Worm (Caenorhabditis elegans) whole organism, L3 larva: Measurements from ENCODE around the gene C06E2.5.
A peak's percentile ranks its signal among the peaks of the same experiment; 100 is the strongest.

Experiments used
- R02D3.7 ChIP-seq: fragments of 150-350 bp; optimal IDR thresholded peaks from 2 replicates; lab custom pipeline; 2014; ENCODE audit warnings: missing biosample characterization, missing genetic modification characterization
- aly-2 ChIP-seq: fragments of 150-350 bp; optimal IDR thresholded peaks from 2 replicates; lab custom pipeline; 2014; ENCODE audit warnings: missing biosample characterization, missing genetic modification characterization
- ama-1 ChIP-seq: fragments of 150-350 bp; optimal IDR thresholded peaks from 2 replicates; lab custom pipeline; 2018
- ceh-16 ChIP-seq: sonication (generic microtip); optimal IDR thresholded peaks from 2 replicates; lab custom pipeline; 2017; ENCODE audit warnings: missing biosample characterization, missing genetic modification characterization
- ceh-28 ChIP-seq: fragments of 150-350 bp; optimal IDR thresholded peaks from 2 replicates; lab custom pipeline; 2014; ENCODE audit warnings: missing biosample characterization, missing genetic modification reagents, missing genetic modification characterization
- ceh-82 ChIP-seq: fragments of 150-350 bp; optimal IDR thresholded peaks from 2 replicates; lab custom pipeline; 2014; ENCODE audit warnings: missing biosample characterization, missing genetic modification characterization
- daf-12 ChIP-seq: fragments of 150-350 bp; optimal IDR thresholded peaks from 2 replicates; lab custom pipeline; 2014; ENCODE audit warnings: missing biosample characterization, missing genetic modification reagents, missing genetic modification characterization
- egl-27 ChIP-seq: sonication (generic microtip); optimal IDR thresholded peaks from 4 replicates; lab custom pipeline; 2017; ENCODE audit warnings: missing biosample characterization, missing genetic modification reagents, missing genetic modification characterization
- egl-5 ChIP-seq: fragments of 150-350 bp; optimal IDR thresholded peaks from 2 replicates; lab custom pipeline; 2017; ENCODE audit warnings: missing biosample characterization, missing genetic modification reagents, missing genetic modification characterization, inconsistent platforms
- elt-1 ChIP-seq: fragments of 150-350 bp; optimal IDR thresholded peaks from 2 replicates; lab custom pipeline; 2014; ENCODE audit warnings: missing biosample characterization, missing genetic modification characterization
- elt-2 ChIP-seq: sonication (generic microtip); optimal IDR thresholded peaks from 2 replicates; lab custom pipeline; 2016; ENCODE audit warnings: missing genetic modification reagents, mild to moderate bottlenecking, missing genetic modification characterization, missing compliant biosample characterization
- elt-3 ChIP-seq, 3 experiments: fragments of 150-350 bp in 1 of 3; sonication (generic microtip) in 2 of 3; optimal IDR thresholded peaks; 2 replicates in 2 of 3; 4 replicates in 1 of 3; lab custom pipeline; 2014 to 2017; ENCODE audit warnings: missing biosample characterization in 3 of 3, missing genetic modification characterization in 3 of 3
- eor-1 ChIP-seq, 2 experiments: fragments of 150-350 bp; optimal IDR thresholded peaks; 2 replicates each; lab custom pipeline; 2014 to 2018; ENCODE audit warnings: missing biosample characterization in 2 of 2, missing genetic modification characterization in 2 of 2
- fkh-2 ChIP-seq: fragments of 150-350 bp; optimal IDR thresholded peaks from 2 replicates; lab custom pipeline; 2014; ENCODE audit warnings: missing biosample characterization, missing genetic modification reagents, missing genetic modification characterization
- fos-1 ChIP-seq: fragments of 150-350 bp; optimal IDR thresholded peaks from 2 replicates; lab custom pipeline; 2014; ENCODE audit warnings: missing biosample characterization, missing genetic modification characterization
- hmg-11 ChIP-seq: sonication (generic microtip); optimal IDR thresholded peaks from 2 replicates; lab custom pipeline; 2016; ENCODE audit warnings: missing genetic modification characterization, missing compliant biosample characterization
- jun-1 ChIP-seq: fragments of 150-350 bp; optimal IDR thresholded peaks from 2 replicates; lab custom pipeline; 2014; ENCODE audit warnings: missing biosample characterization, missing genetic modification reagents, missing genetic modification characterization
- lin-15B ChIP-seq: fragments of 150-350 bp; optimal IDR thresholded peaks from 2 replicates; lab custom pipeline; 2014; ENCODE audit warnings: missing biosample characterization, missing genetic modification characterization
- lsy-12 ChIP-seq: sonication (generic microtip); optimal IDR thresholded peaks from 2 replicates; lab custom pipeline; 2016; ENCODE audit warnings: mild to moderate bottlenecking, missing genetic modification characterization, missing compliant biosample characterization
- mdl-1 ChIP-seq: fragments of 150-350 bp; optimal IDR thresholded peaks from 2 replicates; lab custom pipeline; 2014; ENCODE audit warnings: missing biosample characterization, missing genetic modification characterization
- nfya-1 ChIP-seq: sonication (generic microtip); optimal IDR thresholded peaks from 2 replicates; lab custom pipeline; 2017; ENCODE audit warnings: missing genetic modification characterization, mild to moderate bottlenecking, missing compliant biosample characterization, antibody characterized with exemption, moderate library complexity; ENCODE audit not compliant: insufficient read depth
- nhr-12 ChIP-seq: fragments of 150-350 bp; optimal IDR thresholded peaks from 2 replicates; lab custom pipeline; 2014; ENCODE audit warnings: missing biosample characterization, missing genetic modification characterization
- nhr-23 ChIP-seq: fragments of 150-350 bp; optimal IDR thresholded peaks from 2 replicates; lab custom pipeline; 2014; ENCODE audit warnings: missing biosample characterization, missing genetic modification reagents, missing genetic modification characterization
- nhr-237 ChIP-seq: fragments of 150-350 bp; optimal IDR thresholded peaks from 2 replicates; lab custom pipeline; 2014; ENCODE audit warnings: missing biosample characterization, missing genetic modification characterization
- nhr-43 ChIP-seq: sonication (generic microtip); optimal IDR thresholded peaks from 2 replicates; lab custom pipeline; 2016; ENCODE audit warnings: mild to moderate bottlenecking, missing genetic modification characterization, missing compliant biosample characterization; ENCODE audit not compliant: poor library complexity, severe bottlenecking
- nhr-77 ChIP-seq: fragments of 150-350 bp; optimal IDR thresholded peaks from 2 replicates; lab custom pipeline; 2014; ENCODE audit warnings: missing biosample characterization, missing genetic modification characterization
- pqm-1 ChIP-seq: fragments of 150-350 bp; optimal IDR thresholded peaks from 2 replicates; lab custom pipeline; 2017; ENCODE audit warnings: missing biosample characterization, missing genetic modification characterization, inconsistent platforms
- sea-2 ChIP-seq: fragments of 150-350 bp; sonication (generic microtip); optimal IDR thresholded peaks from 4 replicates; lab custom pipeline; 2014; ENCODE audit warnings: missing biosample characterization, missing genetic modification reagents, missing genetic modification characterization
- skn-1 ChIP-seq: fragments of 150-350 bp; optimal IDR thresholded peaks from 2 replicates; lab custom pipeline; 2014; ENCODE audit warnings: missing biosample characterization, missing genetic modification characterization
- tbx-2 ChIP-seq: sonication (generic microtip); optimal IDR thresholded peaks from 2 replicates; lab custom pipeline; 2016; ENCODE audit warnings: mild to moderate bottlenecking, missing genetic modification characterization, missing compliant biosample characterization
- unc-39 ChIP-seq: sonication (generic microtip); optimal IDR thresholded peaks from 4 replicates; lab custom pipeline; 2017; ENCODE audit warnings: missing biosample characterization, missing genetic modification characterization
- unc-62 ChIP-seq: fragments of 150-350 bp; sonication (generic microtip); optimal IDR thresholded peaks from 4 replicates; lab custom pipeline; 2014; ENCODE audit warnings: missing biosample characterization, missing genetic modification reagents, missing genetic modification characterization
- ztf-11 ChIP-seq: fragments of 150-350 bp; optimal IDR thresholded peaks from 2 replicates; lab custom pipeline; 2014; ENCODE audit warnings: missing biosample characterization, missing genetic modification characterization
- ztf-4 ChIP-seq: fragments of 150-350 bp; optimal IDR thresholded peaks from 2 replicates; lab custom pipeline; 2014; ENCODE audit warnings: missing biosample characterization, missing genetic modification characterization

C06E2.5 gene

DNA sequence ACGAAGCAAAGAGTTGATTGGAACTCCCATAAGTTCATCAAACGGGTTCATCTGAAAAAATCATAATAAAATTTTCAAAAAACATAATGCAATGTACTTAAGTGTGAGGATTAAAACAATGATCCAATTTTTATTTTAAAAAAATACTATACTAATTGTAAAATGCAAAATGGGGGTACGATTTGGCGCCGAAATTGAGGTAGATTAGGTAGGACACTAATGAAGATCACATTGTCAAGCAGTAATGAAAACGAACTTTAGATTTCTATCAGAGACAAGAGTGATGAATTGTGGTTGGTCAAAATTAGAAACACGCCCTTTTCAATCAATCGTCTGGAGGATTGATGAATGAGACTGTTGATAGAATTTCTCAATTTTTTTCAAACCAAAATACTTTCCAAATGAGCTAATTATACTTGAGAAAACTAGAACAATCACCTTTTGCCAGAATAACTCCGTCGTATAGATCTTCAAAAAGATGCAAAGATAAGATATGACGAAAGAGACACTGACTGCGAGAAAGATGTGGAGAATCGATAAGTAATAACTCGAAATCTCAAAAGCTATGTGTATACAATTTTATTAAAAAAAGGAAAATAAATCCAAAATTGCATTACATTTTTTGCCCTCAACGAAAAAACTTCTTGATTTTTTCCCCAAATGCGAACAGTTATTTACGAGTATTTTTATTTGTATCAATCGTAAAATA lies at the start of gene C06E2.5:
Gene C06E2.5, minus strand, starts transcription at position 51 of the 709 bp plus-strand sequence.
- TF ChIP-seq elt-1 (peak; percentile 95), egl-27 (tag; lab: Kevin White, UChicago) (no peak), nhr-23 (tag; lab: Kevin White, UChicago) (peak; percentile 16)

- TF ChIP-seq lsy-12 (no peak), tbx-2 (tag; lab: Kevin White, UChicago) (no peak), ceh-82 (tag; lab: Kevin White, UChicago) (no peak), ceh-28 (tag; lab: Kevin White, UChicago) (no peak), ztf-4 (tag; lab: Kevin White, UChicago) (no peak), nhr-43 (tag; lab: Kevin White, UChicago) (no peak), fos-1 (tag; lab: Kevin White, UChicago) (no peak), ama-1 (lab: Kevin White, UChicago) (no peak), ztf-11 (tag; lab: Kevin White, UChicago) (no peak), eor-1 (tag; optimal IDR thresholded peaks at IDR 0.05; lab: Kevin White, UChicago) (no peak), elt-3 (tag; optimal IDR thresholded peaks at IDR 0.05; lab: Kevin White, UChicago) (no peak), nhr-12 (tag; lab: Kevin White, UChicago) (no peak), mdl-1 (no peak), sea-2 (GFP tag; lab: Kevin White, UChicago) (no peak), hmg-11 (tag; lab: Kevin White, UChicago) (no peak), elt-1 (no peak)
Measured at ce11 chrX:8905089-8905488, 47.3 kb upstream of the C06E2.5 start, which contains the start of gene ensh-1. Gene ensh-1 (plus strand): TSS chrX:8905389.

ce11 chrX:8902920-8903319 lies 45.2 kb upstream of the C06E2.5 start:
- no peak for TF ChIP-seq nhr-43 (tag; lab: Kevin White, UChicago)
- peak; percentile 92 for TF ChIP-seq egl-5 (tag; lab: Kevin White, UChicago)

ce11 chrX:8892808-8893207 lies 35.1 kb upstream of the C06E2.5 start, which contains the start of gene C13E3.1:
Gene C13E3.1 (plus strand): TSS chrX:8893108.
- TF ChIP-seq unc-39 (tag; lab: Kevin White, UChicago) (no peak), sea-2 (GFP tag; lab: Kevin White, UChicago) (no peak), nhr-77 (tag; lab: Kevin White, UChicago) (no peak), ama-1 (lab: Kevin White, UChicago) (no peak), egl-27 (tag; lab: Kevin White, UChicago) (no peak), R02D3.7 (tag; lab: Kevin White, UChicago) (no peak), skn-1 (no peak), daf-12 (no peak), hmg-11 (tag; lab: Kevin White, UChicago) (no peak), nhr-237 (tag; lab: Kevin White, UChicago) (no peak), mdl-1 (no peak)

DNA sequence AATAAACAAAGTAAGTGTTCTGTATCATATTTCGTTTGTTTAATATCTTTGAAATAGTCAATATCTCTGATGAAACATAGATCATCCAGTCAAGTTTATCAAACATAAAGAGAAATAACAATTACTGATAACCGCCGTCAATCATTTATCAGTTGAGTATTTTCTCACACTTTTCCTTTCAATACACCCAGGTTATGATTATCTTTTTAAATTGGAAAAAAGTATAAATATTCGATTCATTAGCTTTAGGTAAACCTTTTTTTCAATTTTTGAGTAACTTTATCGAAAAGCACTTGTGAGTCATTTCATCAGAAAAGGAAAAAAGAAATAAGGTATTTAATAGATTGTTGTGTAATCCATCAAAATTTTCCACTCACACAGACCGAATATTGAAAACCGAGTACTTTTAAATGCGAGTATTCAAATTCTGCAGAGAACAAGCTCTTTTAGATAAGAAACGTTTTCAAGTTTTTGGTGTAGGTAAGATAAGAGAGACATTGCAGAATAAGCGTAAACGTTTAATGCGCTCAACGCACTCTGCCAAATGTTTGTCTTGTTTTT lies 33.7 kb upstream of the C06E2.5 start:
- TF ChIP-seq pqm-1 (tag; lab: Kevin White, UChicago) (peak; percentile 10), ztf-4 (tag; lab: Kevin White, UChicago) (no peak), tbx-2 (tag; lab: Kevin White, UChicago) (no peak), lin-15B (tag; lab: Kevin White, UChicago) (no peak), aly-2 (tag; lab: Kevin White, UChicago) (no peak), eor-1 (tag; optimal IDR thresholded peaks at IDR 0.05; lab: Kevin White, UChicago) (no peak), nhr-12 (tag; lab: Kevin White, UChicago) (no peak), nhr-77 (tag; lab: Kevin White, UChicago) (no peak), lsy-12 (no peak), nfya-1 (tag; lab: Kevin White, UChicago) (no peak), elt-2 (tag; lab: Kevin White, UChicago) (peak; percentile 44), fkh-2 (tag; lab: Kevin White, UChicago) (no peak), unc-62 (GFP tag; lab: Kevin White, UChicago) (no peak), ceh-16 (tag; lab: Kevin White, UChicago) (no peak), jun-1 (tag; lab: Kevin White, UChicago) (no peak), sea-2 (GFP tag; lab: Kevin White, UChicago) (no peak)
